Worm (Caenorhabditis elegans) whole organism, L2 larva: ENCODE measurements around the gene T24E12.2.

Source experiments
- C34F6.9 ChIP-seq: fragments of 150-350 bp; optimal IDR thresholded peaks from 2 replicates; lab custom pipeline; 2014; ENCODE audit warnings: missing biosample characterization, missing genetic modification characterization
- R02D3.7 ChIP-seq: fragments of 150-350 bp; optimal IDR thresholded peaks from 2 replicates; lab custom pipeline; 2014; ENCODE audit warnings: missing biosample characterization, missing genetic modification characterization
- ZK546.5 ChIP-seq: sonication (generic microtip); optimal IDR thresholded peaks from 2 replicates; lab custom pipeline; 2017; ENCODE audit warnings: missing biosample characterization, missing genetic modification characterization
- aly-2 ChIP-seq: fragments of 150-350 bp; optimal IDR thresholded peaks from 2 replicates; lab custom pipeline; 2014; ENCODE audit warnings: missing biosample characterization, missing genetic modification characterization
- ama-1 ChIP-seq: fragments of 150-350 bp; optimal IDR thresholded peaks from 2 replicates; lab custom pipeline; 2018; ENCODE audit warnings: inconsistent platforms
- blmp-1 ChIP-seq: sonication (generic microtip); optimal IDR thresholded peaks from 2 replicates; lab custom pipeline; 2017; ENCODE audit warnings: missing genetic modification characterization, mild to moderate bottlenecking, missing compliant biosample characterization, antibody characterized with exemption, moderate library complexity; ENCODE audit not compliant: insufficient read depth
- ceh-16 ChIP-seq: fragments of 150-350 bp; optimal IDR thresholded peaks from 2 replicates; lab custom pipeline; 2014; ENCODE audit warnings: missing biosample characterization, missing genetic modification characterization
- ceh-82 ChIP-seq: fragments of 150-350 bp; optimal IDR thresholded peaks from 2 replicates; lab custom pipeline; 2014; ENCODE audit warnings: missing biosample characterization, missing genetic modification characterization
- crh-2 ChIP-seq: sonication (generic microtip); optimal IDR thresholded peaks from 2 replicates; lab custom pipeline; 2017; ENCODE audit warnings: missing biosample characterization, missing genetic modification characterization
- dmd-4 ChIP-seq: sonication (generic microtip); optimal IDR thresholded peaks from 2 replicates; lab custom pipeline; 2017; ENCODE audit warnings: missing biosample characterization, missing genetic modification characterization
- egl-27 ChIP-seq: sonication (generic microtip); optimal IDR thresholded peaks from 3 replicates; lab custom pipeline; 2017; ENCODE audit warnings: missing biosample characterization, missing genetic modification reagents, missing genetic modification characterization
- elt-1 ChIP-seq: fragments of 150-350 bp; optimal IDR thresholded peaks from 2 replicates; lab custom pipeline; 2014; ENCODE audit warnings: missing biosample characterization, missing genetic modification characterization
- elt-3 ChIP-seq: sonication (generic microtip); optimal IDR thresholded peaks from 2 replicates; lab custom pipeline; 2017; ENCODE audit warnings: missing biosample characterization, missing genetic modification characterization
- fos-1 ChIP-seq: fragments of 150-350 bp; optimal IDR thresholded peaks from 2 replicates; lab custom pipeline; 2014; ENCODE audit warnings: missing biosample characterization, missing genetic modification characterization
- lin-11 ChIP-seq: fragments of 150-350 bp; sonication (generic microtip); optimal IDR thresholded peaks from 2 replicates; lab custom pipeline; 2014; ENCODE audit warnings: missing biosample characterization, missing genetic modification characterization, inconsistent platforms, mixed read lengths
- lin-13 ChIP-seq: fragments of 150-350 bp; optimal IDR thresholded peaks from 2 replicates; lab custom pipeline; 2014; ENCODE audit warnings: missing biosample characterization, missing genetic modification reagents, missing genetic modification characterization
- lin-39 ChIP-seq: fragments of 150-350 bp; optimal IDR thresholded peaks from 2 replicates; lab custom pipeline; 2014; ENCODE audit warnings: missing biosample characterization, missing genetic modification reagents, missing genetic modification characterization
- lsy-2 ChIP-seq, 2 experiments: fragments of 150-350 bp in 1 of 2; sonication (generic microtip) in 1 of 2; optimal IDR thresholded peaks; 2 replicates each; lab custom pipeline; 2014 to 2017; ENCODE audit warnings: missing biosample characterization in 2 of 2, missing genetic modification characterization in 2 of 2
- mab-5 ChIP-seq: fragments of 150-350 bp; optimal IDR thresholded peaks from 2 replicates; lab custom pipeline; 2014; ENCODE audit warnings: missing biosample characterization, missing genetic modification characterization
- mbf-1 ChIP-seq: sonication (generic microtip); optimal IDR thresholded peaks from 2 replicates; lab custom pipeline; 2017; ENCODE audit warnings: missing biosample characterization, missing genetic modification characterization
- nhr-10 ChIP-seq: sonication (generic microtip); optimal IDR thresholded peaks from 2 replicates; lab custom pipeline; 2017; ENCODE audit warnings: missing biosample characterization, missing genetic modification characterization
- nhr-12 ChIP-seq: fragments of 150-350 bp; optimal IDR thresholded peaks from 2 replicates; lab custom pipeline; 2014; ENCODE audit warnings: missing biosample characterization, missing genetic modification characterization
- nhr-21 ChIP-seq: fragments of 150-350 bp; optimal IDR thresholded peaks from 2 replicates; lab custom pipeline; 2014; ENCODE audit warnings: missing biosample characterization, missing genetic modification characterization
- nhr-23 ChIP-seq: fragments of 150-350 bp; optimal IDR thresholded peaks from 2 replicates; lab custom pipeline; 2014; ENCODE audit warnings: missing biosample characterization, missing genetic modification reagents, missing genetic modification characterization
- sma-3 ChIP-seq: sonication (generic microtip); optimal IDR thresholded peaks from 2 replicates; lab custom pipeline; 2016; ENCODE audit warnings: missing genetic modification reagents, missing genetic modification characterization, missing compliant biosample characterization
- sma-9 ChIP-seq, 2 experiments: fragments of 150-350 bp in 1 of 2; sonication (generic microtip) in 1 of 2; optimal IDR thresholded peaks; 2 replicates each; lab custom pipeline; 2014 to 2016; ENCODE audit warnings: missing genetic modification characterization in 2 of 2, mild to moderate bottlenecking in 1 of 2, missing biosample characterization in 1 of 2, missing compliant biosample characterization in 1 of 2, missing genetic modification reagents in 1 of 2, moderate library complexity in 1 of 2
- snpc-4 ChIP-seq: fragments of 150-350 bp; optimal IDR thresholded peaks from 2 replicates; lab custom pipeline; 2014; ENCODE audit warnings: missing biosample characterization, missing genetic modification characterization
- unc-39 ChIP-seq: fragments of 150-350 bp; optimal IDR thresholded peaks from 2 replicates; lab custom pipeline; 2014; ENCODE audit warnings: missing biosample characterization, missing genetic modification characterization
- unc-55 ChIP-seq: fragments of 150-350 bp; sonication (generic microtip); optimal IDR thresholded peaks from 3 replicates; lab custom pipeline; 2014; ENCODE audit warnings: missing biosample characterization, missing genetic modification reagents, missing genetic modification characterization
- unc-62 ChIP-seq: fragments of 150-350 bp; optimal IDR thresholded peaks from 2 replicates; lab custom pipeline; 2014; ENCODE audit warnings: missing biosample characterization, missing genetic modification reagents, missing genetic modification characterization
- zag-1 ChIP-seq: fragments of 150-350 bp; optimal IDR thresholded peaks from 2 replicates; lab custom pipeline; 2014; ENCODE audit warnings: missing biosample characterization, missing genetic modification characterization
- ztf-1 ChIP-seq: fragments of 200-800 bp; sonication (Bioruptor generic); conservative IDR thresholded peaks from 2 replicates; pipeline ENCODE4 v1.3.6; 2022; ENCODE audit warnings: missing genetic modification characterization, missing compliant biosample characterization
- ztf-11 ChIP-seq: sonication (generic microtip); optimal IDR thresholded peaks from 2 replicates; lab custom pipeline; 2017; ENCODE audit warnings: missing biosample characterization, missing genetic modification characterization
- ztf-4 ChIP-seq: fragments of 150-350 bp; optimal IDR thresholded peaks from 2 replicates; lab custom pipeline; 2014; ENCODE audit warnings: missing biosample characterization, missing genetic modification characterization

T24E12.2 gene

DNA sequence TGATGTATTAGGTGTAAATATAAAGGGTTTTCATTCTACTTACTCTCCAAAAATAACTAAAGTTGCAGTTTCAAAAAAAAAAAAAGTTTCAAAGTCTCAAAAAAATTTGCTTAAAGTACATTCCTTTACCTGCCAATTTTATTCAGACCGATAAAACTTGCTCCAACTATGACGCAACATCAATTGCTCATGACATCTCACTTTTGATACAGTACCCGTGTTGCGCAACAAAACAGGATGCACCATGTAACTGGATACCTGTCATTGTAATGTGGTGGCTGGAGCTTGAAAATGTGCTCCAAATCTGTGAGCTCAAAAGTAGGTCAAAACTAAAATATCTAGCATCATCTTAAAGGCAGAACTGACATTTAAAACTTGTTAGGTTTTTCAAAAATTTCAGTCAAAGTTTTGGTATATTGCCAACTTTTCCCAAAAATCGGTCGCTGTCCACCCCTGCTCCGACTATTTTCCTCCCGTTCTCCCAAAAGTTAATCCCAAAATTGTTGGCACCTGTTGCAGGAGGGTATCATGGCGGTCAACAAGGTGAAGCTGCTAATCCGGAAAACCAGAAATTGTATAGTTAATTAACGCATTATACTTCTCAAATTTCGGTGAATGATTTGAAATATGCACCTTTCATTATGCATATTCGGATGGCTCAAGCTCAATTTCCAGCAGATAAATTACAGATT is at the start of gene T24E12.2:
TSS of gene T24E12.2 (plus strand) at position 642 of the 692 bp plus-strand sequence.
- TF ChIP-seq sma-9 (GFP tag; optimal IDR thresholded peaks at IDR 0.05; lab: Kevin White, UChicago) (no peak), sma-9 (tag; optimal IDR thresholded peaks at IDR 0.05; lab: Kevin White, UChicago) (no peak), ama-1 (lab: Kevin White, UChicago) (no peak), lsy-2 (tag; optimal IDR thresholded peaks at IDR 0.05; lab: Kevin White, UChicago) (no peak), ztf-1 (GFP tag; lab: Robert Waterston, UW) (no peak)

DNA sequence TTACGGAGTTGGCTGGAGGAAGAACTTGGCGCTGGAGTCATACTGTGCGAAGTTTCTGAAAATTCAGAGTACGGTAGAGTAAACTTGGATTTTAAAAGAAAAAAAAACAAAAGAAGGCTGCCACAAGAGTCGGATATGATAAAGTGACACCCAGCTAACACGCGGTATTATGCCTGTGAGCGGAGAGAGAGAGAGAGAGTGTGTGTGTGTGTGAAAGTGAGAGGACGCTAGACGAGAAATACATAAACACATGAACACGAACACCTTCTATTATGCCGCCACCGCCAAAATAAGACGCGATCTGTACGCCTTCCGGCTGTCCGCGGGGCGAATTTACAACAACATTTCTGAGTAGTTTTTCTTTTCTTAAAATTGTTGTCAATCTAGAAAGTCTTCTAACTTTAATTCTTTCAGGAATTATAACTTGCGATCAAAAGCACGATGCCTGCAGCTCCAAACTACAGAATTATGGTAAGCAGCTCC is 45.8 kb upstream of the T24E12.2 start, which contains the start of gene F12E12.6:
TSS of gene F12E12.6 (minus strand) at position 51 of the 483 bp plus-strand sequence.
- TF ChIP-seq ZK546.5 (tag; lab: Kevin White, UChicago) (no peak), ceh-16 (tag; lab: Kevin White, UChicago) (no peak), mbf-1 (tag; lab: Kevin White, UChicago) (no peak), nhr-23 (no peak), ztf-4 (no peak), ama-1 (lab: Kevin White, UChicago) (no peak), fos-1 (no peak), lin-13 (GFP tag; lab: Kevin White, UChicago) (no peak), lin-39 (tag; lab: Kevin White, UChicago) (no peak), unc-55 (GFP tag; lab: Kevin White, UChicago) (no peak), unc-62 (GFP tag; lab: Kevin White, UChicago) (no peak), elt-3 (tag; lab: Kevin White, UChicago) (no peak), dmd-4 (tag; lab: Kevin White, UChicago) (no peak)
- TF ChIP-seq, all 48 proteins: peak for 0

DNA sequence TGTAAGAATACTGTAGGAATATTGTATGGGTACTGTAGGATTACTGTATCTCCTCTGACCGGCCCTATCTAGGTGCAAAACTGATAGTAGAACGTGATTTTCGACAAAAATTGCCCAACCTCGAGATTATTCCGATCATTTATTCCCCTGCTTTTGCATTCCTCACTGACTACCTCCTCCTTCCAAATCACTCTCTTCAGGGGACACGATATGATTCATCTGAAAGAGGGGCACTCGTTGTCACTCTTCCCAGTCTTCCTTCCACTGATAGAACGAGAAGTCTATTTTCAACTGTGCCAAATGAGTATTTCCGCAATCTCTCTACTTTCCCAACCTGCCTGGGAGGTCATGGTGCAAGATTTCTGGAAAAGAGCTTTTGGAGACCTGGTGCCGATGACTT is 43.1 kb upstream of the T24E12.2 start, which contains the start of gene F12E12.2:
TSS of gene F12E12.2 (plus strand) at position 301 of the 400 bp plus-strand sequence.
- TF ChIP-seq sma-3 (GFP tag; lab: Kevin White, UChicago) (no peak), mbf-1 (tag; lab: Kevin White, UChicago) (no peak), elt-3 (tag; lab: Kevin White, UChicago) (no peak), lin-39 (tag; lab: Kevin White, UChicago) (no peak), snpc-4 (tag; lab: Kevin White, UChicago) (no peak), dmd-4 (tag; lab: Kevin White, UChicago) (no peak), zag-1 (tag; lab: Kevin White, UChicago) (no peak), mab-5 (tag; lab: Kevin White, UChicago) (no peak), nhr-21 (tag; lab: Kevin White, UChicago) (no peak), sma-9 (GFP tag; optimal IDR thresholded peaks at IDR 0.05; lab: Kevin White, UChicago) (no peak), sma-9 (tag; optimal IDR thresholded peaks at IDR 0.05; lab: Kevin White, UChicago) (no peak), ceh-82 (no peak), aly-2 (tag; lab: Kevin White, UChicago) (no peak), blmp-1 (tag; lab: Kevin White, UChicago) (no peak), ztf-1 (GFP tag; lab: Robert Waterston, UW) (no peak)

DNA sequence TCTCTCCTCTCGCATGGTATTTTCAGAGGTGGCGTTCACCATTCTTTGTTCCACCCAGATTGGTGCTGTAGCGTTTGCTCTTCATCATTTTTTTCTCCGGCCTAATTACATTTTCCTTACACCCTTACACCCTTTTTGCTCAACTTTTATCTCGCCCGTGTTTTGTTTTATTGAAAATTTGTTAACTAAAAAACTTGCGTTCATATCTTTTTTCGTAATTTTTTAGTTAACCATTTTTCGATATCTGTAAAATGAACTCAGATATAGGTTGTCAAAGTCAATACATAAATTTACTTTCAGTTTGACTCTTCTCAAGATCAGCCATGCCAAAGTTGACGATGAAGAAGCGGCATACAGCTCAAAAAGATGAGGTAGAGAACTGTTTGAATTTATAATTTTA is 41.2 kb upstream of the T24E12.2 start, which contains the start of gene F12E12.1:
TSS of gene F12E12.1 (plus strand) at position 301 of the 400 bp plus-strand sequence.
- no peak for TF ChIP-seq ZK546.5 (tag; lab: Kevin White, UChicago)
- TF ChIP-seq lsy-2 (tag; optimal IDR thresholded peaks at IDR 0.05; lab: Kevin White, UChicago) = no peak
- no peak for TF ChIP-seq unc-55 (GFP tag; lab: Kevin White, UChicago)
- TF ChIP-seq lin-13 (GFP tag; lab: Kevin White, UChicago) = no peak
- TF ChIP-seq sma-3 (GFP tag; lab: Kevin White, UChicago) = no peak
- no peak for TF ChIP-seq nhr-12 (tag; lab: Kevin White, UChicago)
- TF ChIP-seq lin-11 (tag; lab: Kevin White, UChicago) = no peak
- TF ChIP-seq R02D3.7 (tag; lab: Kevin White, UChicago) = no peak
- TF ChIP-seq fos-1 = no peak
- TF ChIP-seq ztf-11 (tag; lab: Kevin White, UChicago) = no peak
- no peak for TF ChIP-seq elt-1
- TF ChIP-seq nhr-10 (tag; lab: Kevin White, UChicago) = no peak
- no peak for TF ChIP-seq egl-27
- no peak for TF ChIP-seq unc-39 (tag; lab: Kevin White, UChicago)
- TF ChIP-seq ceh-16 (tag; lab: Kevin White, UChicago) = no peak
- no peak for TF ChIP-seq C34F6.9
- no peak for TF ChIP-seq sma-9 (GFP tag; optimal IDR thresholded peaks at IDR 0.05; lab: Kevin White, UChicago)
- no peak for TF ChIP-seq sma-9 (tag; optimal IDR thresholded peaks at IDR 0.05; lab: Kevin White, UChicago)
- TF ChIP-seq crh-2 = no peak
